Fruit fly (Drosophila melanogaster) S2 (cell line): ENCODE measurements around the gene CG7991.

ENCODE experiments used
- CG8478 ChIP-seq: fragments of >200 bp; optimal IDR thresholded peaks from 2 replicates; lab custom pipeline; 2018
- CTCF ChIP-seq, 2 experiments: fragments of >200 bp; optimal IDR thresholded peaks; 2 replicates each; lab custom pipeline; 2018

DNA sequence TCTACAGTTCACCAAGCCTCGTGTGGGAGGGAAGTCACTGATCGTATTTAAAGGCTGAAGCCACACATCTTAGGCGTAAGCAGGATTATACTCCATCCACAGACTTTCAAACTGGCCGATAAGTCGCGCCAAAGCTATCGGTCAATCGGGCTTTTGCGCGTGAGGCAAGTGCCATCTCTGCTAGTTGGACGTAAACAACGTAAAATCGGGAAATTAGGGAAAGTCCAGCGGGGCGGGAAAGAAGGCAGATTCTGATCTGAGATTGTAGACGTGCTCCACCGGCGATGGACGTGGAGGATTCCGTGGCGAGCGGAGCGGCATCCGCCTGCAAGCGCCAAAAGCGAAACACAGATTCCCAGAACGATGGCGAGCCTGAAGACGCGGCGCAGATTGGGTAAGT, 81.6 kb downstream of the CG7991 start, which contains the start of gene CG8001:
- no peak for TF ChIP-seq CTCF (optimal IDR thresholded peaks at IDR 0.05; lab: Kevin White, UChicago)
- TF ChIP-seq CG8478 (lab: Kevin White, UChicago) = no peak
